Worm (Caenorhabditis elegans) whole organism, L1 larva: ENCODE results near the gene clic-1.

ENCODE experiments used
- ceh-82 ChIP-seq, 3 experiments: fragments of 150-350 bp in 1 of 3; sonication (generic microtip) in 2 of 3; optimal IDR thresholded peaks; 2 replicates each; lab custom pipeline; 2014 to 2017; ENCODE audit warnings: missing biosample characterization in 3 of 3, missing genetic modification characterization in 3 of 3
- mep-1 ChIP-seq: fragments of 150-350 bp; optimal IDR thresholded peaks from 2 replicates; lab custom pipeline; 2014; ENCODE audit warnings: missing biosample characterization, missing genetic modification characterization
- nhr-12 ChIP-seq: sonication (generic microtip); optimal IDR thresholded peaks from 2 replicates; lab custom pipeline; 2017; ENCODE audit warnings: missing biosample characterization, missing genetic modification characterization
- nhr-28 ChIP-seq: fragments of 150-350 bp; optimal IDR thresholded peaks from 2 replicates; lab custom pipeline; 2014; ENCODE audit warnings: missing biosample characterization, missing genetic modification characterization
- nhr-77 ChIP-seq: fragments of 150-350 bp; optimal IDR thresholded peaks from 2 replicates; lab custom pipeline; 2014; ENCODE audit warnings: missing biosample characterization, missing genetic modification characterization
- zag-1 ChIP-seq: fragments of 150-350 bp; optimal IDR thresholded peaks from 2 replicates; lab custom pipeline; 2014; ENCODE audit warnings: missing biosample characterization, missing genetic modification characterization

DNA sequence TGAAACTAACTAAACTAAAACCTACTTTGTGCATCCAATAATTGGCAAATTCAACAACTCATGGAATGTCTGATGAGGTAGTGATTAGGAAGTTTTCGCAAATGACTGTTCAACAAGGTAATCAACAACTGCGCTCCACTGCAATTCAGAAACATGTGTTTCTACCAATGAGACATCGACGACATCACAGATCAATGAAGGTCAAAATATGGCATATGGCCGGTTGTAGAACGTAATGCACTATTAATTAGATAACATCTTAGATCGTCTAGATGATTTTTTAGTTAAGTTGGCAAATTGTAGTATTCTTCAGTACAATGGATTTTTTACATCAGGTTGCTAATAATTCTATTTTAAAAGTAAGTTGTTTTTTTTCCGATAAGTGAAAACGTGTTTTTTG is 48.5 kb downstream of the clic-1 start, which contains the start of the genes nhr-94 and nhr-152:
- TF ChIP-seq nhr-28: no peak
- no peak for TF ChIP-seq ceh-82 (tag; optimal IDR thresholded peaks at IDR 0.05; lab: Kevin White, UChicago)
- TF ChIP-seq mep-1 (tag; lab: Kevin White, UChicago): no peak
- no peak for TF ChIP-seq nhr-77 (tag; lab: Kevin White, UChicago)
- no peak for TF ChIP-seq zag-1
- TF ChIP-seq nhr-12 (tag; lab: Kevin White, UChicago): no peak
